Worm (Caenorhabditis elegans) whole organism, L4 larva: ENCODE results near the gene C06E1.1.

Experiments used
- cey-2 ChIP-seq: sonication (generic microtip); optimal IDR thresholded peaks from 3 replicates; lab custom pipeline; 2017; ENCODE audit warnings: missing genetic modification characterization, mild to moderate bottlenecking, missing compliant biosample characterization, antibody characterized with exemption, borderline replicate concordance; ENCODE audit not compliant: insufficient read depth
- daf-12 ChIP-seq: fragments of 150-350 bp; optimal IDR thresholded peaks from 2 replicates; lab custom pipeline; 2014; ENCODE audit warnings: missing biosample characterization, missing genetic modification reagents, missing genetic modification characterization
- fos-1 ChIP-seq: fragments of 150-350 bp; optimal IDR thresholded peaks from 2 replicates; lab custom pipeline; 2014; ENCODE audit warnings: missing biosample characterization, missing genetic modification characterization
- lin-29 ChIP-seq: fragments of 200-800 bp; sonication (Bioruptor generic); IDR thresholded peaks from 2 replicates; pipeline ENCODE4 v1.3.6; 2022; ENCODE audit warnings: missing genetic modification reagents, missing genetic modification characterization, missing compliant biosample characterization
- lin-39 ChIP-seq: fragments of 150-350 bp; optimal IDR thresholded peaks from 2 replicates; lab custom pipeline; 2014; ENCODE audit warnings: missing biosample characterization, missing genetic modification reagents, missing genetic modification characterization
- nhr-111 ChIP-seq: fragments of 200-800 bp; sonication (Bioruptor generic); optimal IDR thresholded peaks from 2 replicates; lab custom pipeline; 2018; ENCODE audit warnings: mild to moderate bottlenecking, missing genetic modification characterization, missing compliant biosample characterization
- nhr-42 ChIP-seq: fragments of 200-800 bp; sonication (Bioruptor generic); IDR thresholded peaks from 2 replicates; pipeline ENCODE4 v1.3.6; 2022; ENCODE audit warnings: missing genetic modification characterization, missing compliant biosample characterization
- pqm-1 ChIP-seq: sonication (generic microtip); optimal IDR thresholded peaks from 2 replicates; lab custom pipeline; 2017; ENCODE audit warnings: missing biosample characterization, missing genetic modification characterization
- skn-1 ChIP-seq: fragments of 150-350 bp; optimal IDR thresholded peaks from 2 replicates; lab custom pipeline; 2014; ENCODE audit warnings: missing biosample characterization, missing genetic modification characterization
- unc-130 ChIP-seq: sonication (generic microtip); optimal IDR thresholded peaks from 2 replicates; lab custom pipeline; 2016; ENCODE audit warnings: missing genetic modification reagents, missing genetic modification characterization, missing compliant biosample characterization

ce11 chrIII:8575359-8576101 is 30.1 kb upstream of the C06E1.1 start:
- TF ChIP-seq unc-130 (GFP tag; lab: Kevin White, UChicago) (no peak), pqm-1 (tag; lab: Kevin White, UChicago) (no peak), nhr-111 (no peak), nhr-42 (no peak), fos-1 (no peak), skn-1 (no peak), lin-29 (GFP tag; lab: Robert Waterston, UW) (no peak), lin-39 (no peak), cey-2 (tag; lab: Kevin White, UChicago) (no peak), daf-12 (tag; lab: Kevin White, UChicago) (no peak)
